Worm (Caenorhabditis elegans) whole organism, L3 larva: Measurements from ENCODE around the gene tag-329.

Experiments
- R02D3.7 ChIP-seq: fragments of 150-350 bp; optimal IDR thresholded peaks from 2 replicates; lab custom pipeline; 2014; ENCODE audit warnings: missing biosample characterization, missing genetic modification characterization
- aly-2 ChIP-seq: fragments of 150-350 bp; optimal IDR thresholded peaks from 2 replicates; lab custom pipeline; 2014; ENCODE audit warnings: missing biosample characterization, missing genetic modification characterization
- ama-1 ChIP-seq: fragments of 150-350 bp; optimal IDR thresholded peaks from 2 replicates; lab custom pipeline; 2018
- ceh-16 ChIP-seq: sonication (generic microtip); optimal IDR thresholded peaks from 2 replicates; lab custom pipeline; 2017; ENCODE audit warnings: missing biosample characterization, missing genetic modification characterization
- ceh-82 ChIP-seq: fragments of 150-350 bp; optimal IDR thresholded peaks from 2 replicates; lab custom pipeline; 2014; ENCODE audit warnings: missing biosample characterization, missing genetic modification characterization
- ceh-9 ChIP-seq: sonication (generic microtip); optimal IDR thresholded peaks from 2 replicates; lab custom pipeline; 2018; ENCODE audit warnings: missing biosample characterization, missing genetic modification characterization
- daf-12 ChIP-seq: fragments of 150-350 bp; optimal IDR thresholded peaks from 2 replicates; lab custom pipeline; 2014; ENCODE audit warnings: missing biosample characterization, missing genetic modification reagents, missing genetic modification characterization
- egl-5 ChIP-seq: fragments of 150-350 bp; optimal IDR thresholded peaks from 2 replicates; lab custom pipeline; 2017; ENCODE audit warnings: missing biosample characterization, missing genetic modification reagents, missing genetic modification characterization, inconsistent platforms
- elt-2 ChIP-seq: sonication (generic microtip); optimal IDR thresholded peaks from 2 replicates; lab custom pipeline; 2016; ENCODE audit warnings: missing genetic modification reagents, mild to moderate bottlenecking, missing genetic modification characterization, missing compliant biosample characterization
- elt-3 ChIP-seq, 3 experiments: fragments of 150-350 bp in 1 of 3; sonication (generic microtip) in 2 of 3; optimal IDR thresholded peaks; 2 replicates in 2 of 3; 4 replicates in 1 of 3; lab custom pipeline; 2014 to 2017; ENCODE audit warnings: missing biosample characterization in 3 of 3, missing genetic modification characterization in 3 of 3
- fkh-10 ChIP-seq: sonication (generic microtip); optimal IDR thresholded peaks from 2 replicates; lab custom pipeline; 2017; ENCODE audit warnings: missing biosample characterization, missing genetic modification reagents, missing genetic modification characterization
- fkh-2 ChIP-seq: fragments of 150-350 bp; optimal IDR thresholded peaks from 2 replicates; lab custom pipeline; 2014; ENCODE audit warnings: missing biosample characterization, missing genetic modification reagents, missing genetic modification characterization
- hmg-11 ChIP-seq: sonication (generic microtip); optimal IDR thresholded peaks from 2 replicates; lab custom pipeline; 2016; ENCODE audit warnings: missing genetic modification characterization, missing compliant biosample characterization
- lin-39 ChIP-seq: fragments of 150-350 bp; optimal IDR thresholded peaks from 2 replicates; lab custom pipeline; 2018; ENCODE audit warnings: missing biosample characterization, missing genetic modification reagents, missing genetic modification characterization
- lsy-12 ChIP-seq: sonication (generic microtip); optimal IDR thresholded peaks from 2 replicates; lab custom pipeline; 2016; ENCODE audit warnings: mild to moderate bottlenecking, missing genetic modification characterization, missing compliant biosample characterization
- nhr-11 ChIP-seq: fragments of 150-350 bp; optimal IDR thresholded peaks from 2 replicates; lab custom pipeline; 2014; ENCODE audit warnings: missing biosample characterization, missing genetic modification characterization
- nhr-12 ChIP-seq: fragments of 150-350 bp; optimal IDR thresholded peaks from 2 replicates; lab custom pipeline; 2014; ENCODE audit warnings: missing biosample characterization, missing genetic modification characterization
- nhr-23 ChIP-seq: fragments of 150-350 bp; optimal IDR thresholded peaks from 2 replicates; lab custom pipeline; 2014; ENCODE audit warnings: missing biosample characterization, missing genetic modification reagents, missing genetic modification characterization
- nhr-25 ChIP-seq: sonication (generic microtip); optimal IDR thresholded peaks from 2 replicates; lab custom pipeline; 2017; ENCODE audit warnings: missing biosample characterization, missing genetic modification characterization
- nhr-28 ChIP-seq: fragments of 150-350 bp; optimal IDR thresholded peaks from 2 replicates; lab custom pipeline; 2014; ENCODE audit warnings: missing biosample characterization, missing genetic modification characterization
- nhr-43 ChIP-seq: sonication (generic microtip); optimal IDR thresholded peaks from 2 replicates; lab custom pipeline; 2016; ENCODE audit warnings: mild to moderate bottlenecking, missing genetic modification characterization, missing compliant biosample characterization; ENCODE audit not compliant: poor library complexity, severe bottlenecking
- nhr-77 ChIP-seq: fragments of 150-350 bp; optimal IDR thresholded peaks from 2 replicates; lab custom pipeline; 2014; ENCODE audit warnings: missing biosample characterization, missing genetic modification characterization
- pha-4 ChIP-seq: fragments of 150-350 bp; optimal IDR thresholded peaks from 2 replicates; lab custom pipeline; 2014; ENCODE audit warnings: missing biosample characterization, missing genetic modification reagents, missing genetic modification characterization
- pqm-1 ChIP-seq: fragments of 150-350 bp; optimal IDR thresholded peaks from 2 replicates; lab custom pipeline; 2017; ENCODE audit warnings: missing biosample characterization, missing genetic modification characterization, inconsistent platforms
- sea-2 ChIP-seq: fragments of 150-350 bp; sonication (generic microtip); optimal IDR thresholded peaks from 4 replicates; lab custom pipeline; 2014; ENCODE audit warnings: missing biosample characterization, missing genetic modification reagents, missing genetic modification characterization
- skn-1 ChIP-seq: fragments of 150-350 bp; optimal IDR thresholded peaks from 2 replicates; lab custom pipeline; 2014; ENCODE audit warnings: missing biosample characterization, missing genetic modification characterization
- snpc-4 ChIP-seq: fragments of 150-350 bp; optimal IDR thresholded peaks from 2 replicates; lab custom pipeline; 2014; ENCODE audit warnings: missing biosample characterization, missing genetic modification characterization
- tbx-2 ChIP-seq: sonication (generic microtip); optimal IDR thresholded peaks from 2 replicates; lab custom pipeline; 2016; ENCODE audit warnings: mild to moderate bottlenecking, missing genetic modification characterization, missing compliant biosample characterization
- unc-39 ChIP-seq: sonication (generic microtip); optimal IDR thresholded peaks from 4 replicates; lab custom pipeline; 2017; ENCODE audit warnings: missing biosample characterization, missing genetic modification characterization
- unc-62 ChIP-seq: fragments of 150-350 bp; sonication (generic microtip); optimal IDR thresholded peaks from 4 replicates; lab custom pipeline; 2014; ENCODE audit warnings: missing biosample characterization, missing genetic modification reagents, missing genetic modification characterization
- zag-1 ChIP-seq: fragments of 150-350 bp; optimal IDR thresholded peaks from 2 replicates; lab custom pipeline; 2014; ENCODE audit warnings: missing biosample characterization, missing genetic modification characterization
- ztf-11 ChIP-seq: fragments of 150-350 bp; optimal IDR thresholded peaks from 2 replicates; lab custom pipeline; 2014; ENCODE audit warnings: missing biosample characterization, missing genetic modification characterization
- ztf-4 ChIP-seq: fragments of 150-350 bp; optimal IDR thresholded peaks from 2 replicates; lab custom pipeline; 2014; ENCODE audit warnings: missing biosample characterization, missing genetic modification characterization

tag-329 gene

DNA sequence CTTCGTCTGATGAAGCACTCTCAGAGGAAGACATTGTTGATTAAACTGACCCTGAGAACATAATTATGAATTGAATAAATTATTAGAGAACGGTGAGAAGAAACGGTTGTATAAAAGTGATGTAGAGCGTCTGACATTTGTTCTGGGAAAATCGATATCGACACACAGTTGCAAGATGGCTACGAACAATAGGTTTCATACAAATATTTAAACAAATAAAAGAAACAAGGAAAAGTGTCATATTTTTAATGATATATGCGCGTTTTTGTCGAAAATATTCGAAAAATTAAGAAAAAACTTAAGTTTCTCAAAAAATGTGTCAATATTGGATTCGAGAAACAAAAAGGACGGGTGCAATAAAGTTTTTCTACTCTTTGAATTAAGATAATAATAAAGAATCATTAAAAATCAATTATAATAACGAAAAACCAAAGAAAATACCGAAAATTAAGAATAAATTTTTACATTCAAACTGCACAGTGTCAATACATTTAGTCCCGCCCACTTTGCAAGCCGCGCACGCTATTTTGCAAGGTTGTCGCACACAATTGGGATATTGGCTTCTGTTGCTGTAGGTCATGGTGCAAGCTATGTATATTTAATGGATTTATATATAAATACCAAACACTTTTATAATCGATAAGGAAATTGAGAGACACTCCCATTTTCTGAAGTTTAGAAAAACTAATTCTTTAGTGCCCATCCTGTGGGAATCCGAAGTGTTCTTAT, 48.0 kb downstream of the tag-329 start, which contains the start of gene rtfo-1:
rtfo-1 (minus strand) TSS at position 51 of the 729 bp plus-strand sequence.
- TF ChIP-seq nhr-43: peak; percentile 45
- TF ChIP-seq ceh-9 (tag; lab: Kevin White, UChicago): no peak
- TF ChIP-seq elt-2 (tag; lab: Kevin White, UChicago): peak; percentile 4
- peak; percentile 4 for TF ChIP-seq snpc-4
- TF ChIP-seq nhr-25 (tag; lab: Kevin White, UChicago): peak; percentile 18
- TF ChIP-seq pqm-1 (tag; lab: Kevin White, UChicago): no peak
- TF ChIP-seq pha-4 (tag; lab: Kevin White, UChicago): peak; percentile 60
- TF ChIP-seq nhr-23: peak; percentile 35
- TF ChIP-seq ceh-16 (tag; lab: Kevin White, UChicago): no peak
- no peak for TF ChIP-seq ztf-4
- peak; percentile 62 for TF ChIP-seq hmg-11
- no peak for TF ChIP-seq R02D3.7 (tag; lab: Kevin White, UChicago)
- no peak for TF ChIP-seq tbx-2
- TF ChIP-seq ztf-11 (tag; lab: Kevin White, UChicago): no peak
- TF ChIP-seq daf-12 (tag; lab: Kevin White, UChicago): no peak
- TF ChIP-seq nhr-28 (tag; lab: Kevin White, UChicago): no peak

DNA sequence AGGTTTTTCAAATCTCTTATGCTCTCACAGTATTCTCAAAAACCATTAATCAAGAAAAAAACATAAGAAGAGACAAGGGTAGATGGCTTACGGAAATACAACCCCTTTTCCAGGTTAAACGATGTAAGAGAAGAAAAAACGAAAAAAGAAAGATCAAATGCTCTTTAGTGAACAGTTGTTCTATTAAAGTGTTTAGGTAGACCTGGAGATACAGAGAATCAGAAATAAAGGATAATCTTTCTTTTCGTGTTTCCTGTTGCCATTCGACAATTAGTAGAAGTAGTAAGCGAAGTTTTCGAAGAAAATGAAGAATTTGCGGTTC, 48.6 kb downstream of the tag-329 start, which contains the start of gene K09G1.1:
K09G1.1 (plus strand) TSS at position 223 of the 322 bp plus-strand sequence.
- TF ChIP-seq sea-2 (GFP tag; lab: Kevin White, UChicago): no peak
- no peak for TF ChIP-seq ama-1 (lab: Kevin White, UChicago)
- TF ChIP-seq aly-2 (tag; lab: Kevin White, UChicago): no peak
- no peak for TF ChIP-seq egl-5
- TF ChIP-seq nhr-28 (tag; lab: Kevin White, UChicago): no peak
- no peak for TF ChIP-seq zag-1 (tag; lab: Kevin White, UChicago)
- TF ChIP-seq daf-12 (tag; lab: Kevin White, UChicago): no peak
- TF ChIP-seq elt-3 (tag; optimal IDR thresholded peaks at IDR 0.05; lab: Kevin White, UChicago): no peak
- no peak for TF ChIP-seq ceh-82 (tag; lab: Kevin White, UChicago)
- TF ChIP-seq skn-1: no peak
- TF ChIP-seq lsy-12 (tag; lab: Kevin White, UChicago): no peak
- no peak for TF ChIP-seq R02D3.7 (tag; lab: Kevin White, UChicago)

DNA sequence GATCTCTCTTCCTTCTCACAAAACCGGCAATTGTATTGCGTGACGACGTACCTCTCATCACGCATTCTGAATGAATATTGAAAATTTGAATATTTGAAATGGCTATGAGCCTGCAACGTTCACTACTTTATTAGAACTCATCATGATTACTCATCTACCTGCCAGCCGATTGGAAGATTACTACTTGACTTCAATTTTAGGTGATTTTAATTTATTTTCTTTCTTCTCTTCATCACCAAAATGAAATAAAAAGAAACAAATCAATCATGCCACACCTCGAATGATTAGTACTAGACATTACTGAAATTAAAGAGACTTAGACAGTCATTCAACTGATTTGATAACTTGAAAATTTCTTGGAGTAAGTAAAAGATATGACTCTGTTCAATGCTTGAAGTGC, 49.5 kb downstream of the tag-329 start:
- TF ChIP-seq ceh-82 (tag; lab: Kevin White, UChicago) (no peak), unc-62 (no peak), fkh-2 (tag; lab: Kevin White, UChicago) (no peak), hmg-11 (no peak), R02D3.7 (tag; lab: Kevin White, UChicago) (no peak), daf-12 (tag; lab: Kevin White, UChicago) (no peak), ztf-11 (tag; lab: Kevin White, UChicago) (no peak), nhr-12 (tag; lab: Kevin White, UChicago) (no peak), ceh-16 (tag; lab: Kevin White, UChicago) (no peak), fkh-10 (GFP tag; lab: Kevin White, UChicago) (no peak), nhr-11 (tag; lab: Kevin White, UChicago) (no peak), ztf-4 (no peak), elt-3 (tag; optimal IDR thresholded peaks at IDR 0.05; lab: Kevin White, UChicago) (no peak), sea-2 (GFP tag; lab: Kevin White, UChicago) (no peak), lin-39 (tag; lab: Kevin White, UChicago) (no peak), nhr-77 (tag; lab: Kevin White, UChicago) (no peak), unc-39 (tag; lab: Kevin White, UChicago) (no peak), zag-1 (tag; lab: Kevin White, UChicago) (no peak)
